Worm (Caenorhabditis elegans) whole organism, early embryonic: ENCODE results near the gene F48F7.3.

Experiments used
- B0310.2 ChIP-seq: sonication (generic microtip); optimal IDR thresholded peaks from 2 replicates; lab custom pipeline; 2016; ENCODE audit warnings: mild to moderate bottlenecking, missing genetic modification characterization, missing compliant biosample characterization
- ama-1 ChIP-seq: fragments of 150-350 bp; optimal IDR thresholded peaks from 2 replicates; lab custom pipeline; 2014
- ceh-13 ChIP-seq: fragments of 200-800 bp; sonication (Bioruptor generic); optimal IDR thresholded peaks from 2 replicates; lab custom pipeline; 2018; ENCODE audit warnings: mild to moderate bottlenecking, missing genetic modification characterization, missing compliant biosample characterization
- ceh-36 ChIP-seq: sonication (generic microtip); optimal IDR thresholded peaks from 2 replicates; lab custom pipeline; 2016; ENCODE audit warnings: missing genetic modification characterization, inconsistent platforms, missing compliant biosample characterization
- ets-7 ChIP-seq: sonication (generic microtip); optimal IDR thresholded peaks from 2 replicates; lab custom pipeline; 2016; ENCODE audit warnings: missing genotype, missing genetic modification characterization, missing compliant biosample characterization
- flt-1 ChIP-seq: fragments of 200-800 bp; sonication (Bioruptor generic); IDR thresholded peaks from 2 replicates; pipeline ENCODE4 v1.3.6; 2022; ENCODE audit warnings: missing genetic modification characterization, missing compliant biosample characterization

- TF ChIP-seq ceh-36 (tag; lab: Kevin White, UChicago) (no peak), ama-1 (lab: Kevin White, UChicago) (no peak), B0310.2 (no peak), flt-1 (GFP tag; lab: Robert Waterston, UW) (no peak), ceh-13 (GFP tag; lab: Kevin White, UChicago) (no peak), ets-7 (tag; lab: Kevin White, UChicago) (no peak)
Measured at ce11 chrX:13913641-13914040, 49.7 kb upstream of the F48F7.3 start.
